Fruit fly (Drosophila melanogaster) whole organism, embryonic: Measurements from ENCODE around the gene CG32425.

Experiments used
- Atf3 ChIP-seq: fragments of 200-800 bp; sonication (Bioruptor generic); optimal IDR thresholded peaks from 3 replicates; lab custom pipeline; 2016; ENCODE audit warnings: missing biosample characterization, missing genetic modification characterization
- CG12391 ChIP-seq: fragments of 200-800 bp; sonication (Bioruptor generic); optimal IDR thresholded peaks from 3 replicates; lab custom pipeline; 2018; ENCODE audit warnings: missing biosample characterization, mild to moderate bottlenecking, missing genetic modification characterization, moderate library complexity
- CG12942 ChIP-seq: fragments of 200-800 bp; sonication (Bioruptor generic); optimal IDR thresholded peaks from 3 replicates; lab custom pipeline; 2016; ENCODE audit warnings: missing biosample characterization, missing genetic modification characterization
- CG13894 ChIP-seq: fragments of 200-800 bp; sonication (Bioruptor generic); optimal IDR thresholded peaks from 3 replicates; lab custom pipeline; 2018; ENCODE audit warnings: missing biosample characterization, mild to moderate bottlenecking, missing genetic modification characterization, moderate library complexity
- CG15514 ChIP-seq: fragments of 200-800 bp; sonication (Bioruptor generic); optimal IDR thresholded peaks from 3 replicates; lab custom pipeline; 2017; ENCODE audit warnings: missing biosample characterization, missing genetic modification characterization, mild to moderate bottlenecking, moderate library complexity, missing genetic modification reagents
- CG1602 ChIP-seq: fragments of 200-800 bp; sonication (Bioruptor generic); optimal IDR thresholded peaks from 3 replicates; lab custom pipeline; 2016; ENCODE audit warnings: missing biosample characterization, missing genetic modification characterization
- CG1647 ChIP-seq: fragments of 200-800 bp; sonication (Bioruptor generic); optimal IDR thresholded peaks from 3 replicates; lab custom pipeline; 2016; ENCODE audit warnings: missing biosample characterization, missing genetic modification characterization
- CG17612 ChIP-seq: fragments of 200-800 bp; sonication (Bioruptor generic); IDR thresholded peaks from 2 replicates; pipeline ENCODE4 v1.3.6; 2022; ENCODE audit warnings: missing biosample characterization, missing genetic modification characterization
- CG1792 ChIP-seq: fragments of 200-800 bp; sonication (Bioruptor generic); optimal IDR thresholded peaks from 2 replicates; lab custom pipeline; 2016; ENCODE audit warnings: missing biosample characterization, missing genetic modification characterization
- CG2120 ChIP-seq: fragments of 200-800 bp; sonication (Bioruptor generic); optimal IDR thresholded peaks from 3 replicates; lab custom pipeline; 2016; ENCODE audit warnings: missing biosample characterization, missing genetic modification characterization
- CG4360 ChIP-seq: fragments of 200-800 bp; sonication (Bioruptor generic); IDR thresholded peaks from 2 replicates; pipeline ENCODE4 v1.3.6; 2022; ENCODE audit warnings: missing biosample characterization, missing genetic modification characterization
- CG6813 ChIP-seq: fragments of 200-800 bp; sonication (Bioruptor generic); optimal IDR thresholded peaks from 2 replicates; lab custom pipeline; 2017; ENCODE audit warnings: missing biosample characterization, missing genetic modification characterization, mild to moderate bottlenecking, moderate library complexity, missing genetic modification reagents
- CG7271 ChIP-seq: fragments of 200-800 bp; sonication (Bioruptor generic); optimal IDR thresholded peaks from 2 replicates; lab custom pipeline; 2018; ENCODE audit warnings: missing biosample characterization, mild to moderate bottlenecking, missing genetic modification characterization, moderate library complexity
- CG7839 ChIP-seq: fragments of 200-800 bp; sonication (Bioruptor generic); optimal IDR thresholded peaks from 3 replicates; lab custom pipeline; 2018; ENCODE audit warnings: missing biosample characterization, mild to moderate bottlenecking, missing genetic modification characterization, moderate library complexity
- CG8281 ChIP-seq: fragments of 200-800 bp; sonication (Bioruptor generic); optimal IDR thresholded peaks from 2 replicates; lab custom pipeline; 2018; ENCODE audit warnings: missing biosample characterization, mild to moderate bottlenecking, missing genetic modification characterization, moderate library complexity
- CG9876 ChIP-seq: fragments of 200-800 bp; sonication (Bioruptor generic); optimal IDR thresholded peaks from 2 replicates; lab custom pipeline; 2016; ENCODE audit warnings: missing biosample characterization, missing genetic modification characterization
- Camta ChIP-seq: fragments of 200-800 bp; sonication (Bioruptor generic); optimal IDR thresholded peaks from 2 replicates; lab custom pipeline; 2016; ENCODE audit warnings: missing biosample characterization, missing genetic modification characterization
- CrebB ChIP-seq: fragments of 200-800 bp; sonication (Bioruptor generic); optimal IDR thresholded peaks from 3 replicates; lab custom pipeline; 2018; ENCODE audit warnings: missing biosample characterization, mild to moderate bottlenecking, missing genetic modification characterization
- Dbx ChIP-seq: fragments of 200-800 bp; sonication (Bioruptor generic); IDR thresholded peaks from 3 replicates; pipeline ENCODE4 v1.3.6; 2022; ENCODE audit warnings: missing biosample characterization, missing genetic modification characterization
- Dp ChIP-seq: fragments of 200-800 bp; sonication (Bioruptor generic); optimal IDR thresholded peaks from 2 replicates; lab custom pipeline; 2018; ENCODE audit warnings: missing biosample characterization, mild to moderate bottlenecking, missing genetic modification characterization, moderate library complexity
- E2f1 ChIP-seq: fragments of 200-800 bp; sonication (Bioruptor generic); IDR thresholded peaks from 2 replicates; pipeline ENCODE4 v1.3.6; 2022; ENCODE audit warnings: missing biosample characterization, missing genetic modification characterization
- Elba2 ChIP-seq: fragments of 200-800 bp; sonication (Bioruptor generic); optimal IDR thresholded peaks from 3 replicates; lab custom pipeline; 2016; ENCODE audit warnings: missing biosample characterization, missing genetic modification characterization
- HLH4C ChIP-seq: fragments of 200-800 bp; sonication (Bioruptor generic); IDR thresholded peaks from 3 replicates; pipeline ENCODE4 v1.3.6; 2022; ENCODE audit warnings: missing biosample characterization, missing genetic modification characterization; ENCODE audit not compliant: partially characterized antibody
- Mes4 ChIP-seq: fragments of 200-800 bp; sonication (Bioruptor generic); optimal IDR thresholded peaks from 2 replicates; lab custom pipeline; 2016; ENCODE audit warnings: missing biosample characterization, missing genetic modification characterization
- Neu2 ChIP-seq: fragments of 200-800 bp; sonication (Bioruptor generic); optimal IDR thresholded peaks from 3 replicates; lab custom pipeline; 2016; ENCODE audit warnings: missing biosample characterization, missing genetic modification characterization, borderline replicate concordance
- Oaz ChIP-seq: fragments of 200-800 bp; sonication (Bioruptor generic); IDR thresholded peaks from 2 replicates; pipeline ENCODE4 v1.3.6; 2022; ENCODE audit warnings: missing biosample characterization, missing genetic modification characterization
- Six4 ChIP-seq: fragments of 200-800 bp; sonication (Bioruptor generic); optimal IDR thresholded peaks from 2 replicates; lab custom pipeline; 2016; ENCODE audit warnings: missing biosample characterization, missing genetic modification characterization
- TFAM ChIP-seq: fragments of 200-800 bp; sonication (Bioruptor generic); optimal IDR thresholded peaks from 2 replicates; lab custom pipeline; 2017; ENCODE audit warnings: missing biosample characterization, missing genetic modification characterization, inconsistent platforms
- ase ChIP-seq: fragments of 200-800 bp; sonication (Bioruptor generic); IDR thresholded peaks from 3 replicates; pipeline ENCODE4 v1.3.6; 2022; ENCODE audit warnings: missing biosample characterization, missing genetic modification characterization
- az2 ChIP-seq: fragments of 200-800 bp; sonication (Bioruptor generic); optimal IDR thresholded peaks from 3 replicates; lab custom pipeline; 2016; ENCODE audit warnings: missing biosample characterization, missing genetic modification characterization
- chif ChIP-seq, 2 experiments: fragments of 200-800 bp; sonication (Bioruptor generic); optimal IDR thresholded peaks; 3 replicates each; lab custom pipeline; 2016; ENCODE audit warnings: missing biosample characterization in 2 of 2, missing genetic modification characterization in 2 of 2
- ci ChIP-seq: fragments of 200-800 bp; sonication (Bioruptor generic); IDR thresholded peaks from 3 replicates; pipeline ENCODE4 v1.3.6; 2022; ENCODE audit warnings: missing biosample characterization, missing genetic modification characterization
- exex ChIP-seq: fragments of 200-800 bp; sonication (Bioruptor generic); optimal IDR thresholded peaks from 4 replicates; lab custom pipeline; 2018; ENCODE audit warnings: missing biosample characterization, mild to moderate bottlenecking, missing genetic modification characterization, moderate library complexity
- fd102C ChIP-seq: fragments of 200-800 bp; sonication (Bioruptor generic); optimal IDR thresholded peaks from 2 replicates; lab custom pipeline; 2018; ENCODE audit warnings: missing biosample characterization, mild to moderate bottlenecking, missing genetic modification characterization, moderate library complexity
- fru ChIP-seq: fragments of >200 bp; optimal IDR thresholded peaks from 2 replicates; lab custom pipeline; 2017
- ftz-f1 ChIP-seq: fragments of 200-800 bp; sonication (Bioruptor generic); optimal IDR thresholded peaks from 2 replicates; lab custom pipeline; 2016; ENCODE audit warnings: missing biosample characterization, missing genetic modification characterization
- gfzf ChIP-seq: fragments of 200-800 bp; sonication (Bioruptor generic); optimal IDR thresholded peaks from 2 replicates; lab custom pipeline; 2016; ENCODE audit warnings: missing biosample characterization, mild to moderate bottlenecking, missing genetic modification characterization, moderate library complexity
- grau ChIP-seq: fragments of 200-800 bp; optimal IDR thresholded peaks from 3 replicates; lab custom pipeline; 2019; ENCODE audit warnings: missing biosample characterization, mild to moderate bottlenecking, missing genetic modification characterization, moderate library complexity
- gro ChIP-seq: fragments of 200-800 bp; sonication (Bioruptor generic); optimal IDR thresholded peaks from 2 replicates; lab custom pipeline; 2016; ENCODE audit warnings: missing biosample characterization, missing genetic modification characterization
- ham ChIP-seq: fragments of 200-800 bp; sonication (Bioruptor generic); IDR thresholded peaks from 2 replicates; pipeline ENCODE4 v1.3.6; 2022; ENCODE audit warnings: missing biosample characterization, missing genetic modification characterization
- lbe ChIP-seq: fragments of 200-800 bp; sonication (Bioruptor generic); optimal IDR thresholded peaks from 2 replicates; lab custom pipeline; 2016; ENCODE audit warnings: missing biosample characterization, mild to moderate bottlenecking, missing genetic modification characterization
- rib ChIP-seq: fragments of 200-800 bp; sonication (Bioruptor generic); IDR thresholded peaks from 2 replicates; pipeline ENCODE4 v1.3.6; 2022; ENCODE audit warnings: missing biosample characterization, missing genetic modification characterization
- salm ChIP-seq: fragments of 200-800 bp; sonication (Bioruptor generic); optimal IDR thresholded peaks from 2 replicates; lab custom pipeline; 2018; ENCODE audit warnings: missing biosample characterization, mild to moderate bottlenecking, missing genetic modification characterization
- seq ChIP-seq: fragments of 200-800 bp; sonication (Bioruptor generic); IDR thresholded peaks from 2 replicates; pipeline ENCODE4 v1.3.6; 2022; ENCODE audit warnings: missing biosample characterization, missing genetic modification characterization
- sna ChIP-seq: fragments of 200-800 bp; sonication (Bioruptor generic); IDR thresholded peaks from 2 replicates; pipeline ENCODE4 v1.3.6; 2022; ENCODE audit warnings: missing biosample characterization, missing genetic modification characterization; ENCODE audit not compliant: partially characterized antibody
- stwl ChIP-seq: fragments of 200-800 bp; sonication (Bioruptor generic); optimal IDR thresholded peaks from 3 replicates; lab custom pipeline; 2018; ENCODE audit warnings: missing biosample characterization, mild to moderate bottlenecking, missing genetic modification characterization, moderate library complexity
- sug ChIP-seq: fragments of 200-800 bp; optimal IDR thresholded peaks from 2 replicates; lab custom pipeline; 2019; ENCODE audit warnings: missing biosample characterization, mild to moderate bottlenecking, missing genetic modification characterization, moderate library complexity
- tio ChIP-seq: fragments of 200-800 bp; sonication (Bioruptor generic); optimal IDR thresholded peaks from 2 replicates; lab custom pipeline; 2017; ENCODE audit warnings: missing biosample characterization, missing genetic modification characterization, inconsistent platforms
- vnd ChIP-seq: fragments of 200-800 bp; sonication (Bioruptor generic); IDR thresholded peaks from 3 replicates; pipeline ENCODE4 v1.3.6; 2022; ENCODE audit warnings: missing biosample characterization, missing genetic modification characterization; ENCODE audit not compliant: partially characterized antibody
- yki ChIP-seq: fragments of >200 bp; optimal IDR thresholded peaks from 3 replicates; lab custom pipeline; 2018
- zf30C ChIP-seq: fragments of 200-800 bp; sonication (Bioruptor generic); optimal IDR thresholded peaks from 3 replicates; lab custom pipeline; 2018; ENCODE audit warnings: missing biosample characterization, mild to moderate bottlenecking, missing genetic modification characterization

Gene CG32425

DNA sequence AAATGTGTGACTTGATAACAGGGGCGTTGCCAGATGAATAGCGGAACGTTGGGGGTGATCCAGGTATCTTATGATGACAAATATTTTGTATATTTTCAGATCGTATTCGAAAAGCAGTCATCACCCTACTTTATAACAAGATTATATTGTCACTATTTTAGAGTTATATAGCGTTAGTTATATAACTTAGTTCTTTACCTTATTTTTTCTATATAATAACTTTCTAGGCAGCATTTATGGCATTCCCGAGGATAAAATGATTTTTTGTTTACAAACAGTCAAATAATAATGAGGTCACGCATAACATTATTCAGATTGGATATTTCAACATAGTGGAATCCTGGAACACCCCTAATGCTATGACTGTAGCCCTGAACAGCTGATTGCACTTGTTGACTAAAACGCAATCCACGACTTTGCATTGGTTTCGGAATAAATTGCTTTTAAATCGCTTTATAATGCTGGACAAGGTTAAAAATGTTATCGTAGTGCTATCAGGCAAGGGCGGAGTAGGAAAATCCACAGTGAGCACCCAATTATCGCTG lies 29.1 kb downstream of the CG32425 start, which contains the start of gene Nubp2 (continued):
- peak; percentile 74 for TF ChIP-seq lbe (GFP tag; lab: Kevin White, UChicago)
- TF ChIP-seq sug (tag; lab: Kevin White, UChicago) = peak; percentile 97
- TF ChIP-seq az2 (GFP tag; lab: Kevin White, UChicago) = peak; percentile 96
- peak; percentile 79 for TF ChIP-seq stwl (tag; lab: Kevin White, UChicago)
- TF ChIP-seq CrebB (tag; lab: Kevin White, UChicago) = peak; percentile 87
- TF ChIP-seq ham (GFP tag; lab: Robert Waterston, UW) = peak; percentile 73
- TF ChIP-seq grau (tag; lab: Kevin White, UChicago) = peak; percentile 96
- peak; percentile 98 for TF ChIP-seq CG2120 (GFP tag; lab: Kevin White, UChicago)
- no peak for TF ChIP-seq vnd (GFP tag; lab: Robert Waterston, UW)
- TF ChIP-seq exex (tag; lab: Kevin White, UChicago) = peak; percentile 89
- peak; percentile 92 for TF ChIP-seq CG1647 (GFP tag; lab: Kevin White, UChicago)
- peak; percentile 57 for TF ChIP-seq ftz-f1 (GFP tag; lab: Kevin White, UChicago)
- TF ChIP-seq CG13894 (tag; lab: Kevin White, UChicago) = peak; percentile 95
- no peak for TF ChIP-seq fru
- no peak; the same call in 1 of the 2 replicates for TF ChIP-seq CG4360
- TF ChIP-seq CG12942 = peak; percentile 96
- peak; percentile 88 for TF ChIP-seq ase (GFP tag; lab: Robert Waterston, UW)
- TF ChIP-seq rib = peak; percentile 89
- peak; percentile 90 for TF ChIP-seq Elba2 (GFP tag; lab: Kevin White, UChicago)
- TF ChIP-seq CG12391 (tag; lab: Kevin White, UChicago) = peak; percentile 98
- TF ChIP-seq sna = 0 out of 2 replicates have a peak, but pooled peaks have one; percentile 6
- TF ChIP-seq Neu2 = peak; percentile 65
- peak; percentile 87 for TF ChIP-seq CG1792 (GFP tag; lab: Kevin White, UChicago)
- peak; percentile 97 for TF ChIP-seq CG1602 (GFP tag; lab: Kevin White, UChicago)
- no peak for TF ChIP-seq HLH4C (GFP tag; lab: Robert Waterston, UW)
- peak; percentile 92 for TF ChIP-seq Atf3 (GFP tag; lab: Kevin White, UChicago)
- peak; percentile 92 for TF ChIP-seq E2f1 (GFP tag; lab: Robert Waterston, UW)
- TF ChIP-seq Camta (GFP tag; lab: Kevin White, UChicago) = peak; percentile 92
- peak; percentile 87 for TF ChIP-seq CG9876 (GFP tag; lab: Kevin White, UChicago)
- TF ChIP-seq ci (GFP tag; lab: Robert Waterston, UW) = peak; percentile 87
- peak; percentile 14 for TF ChIP-seq gfzf (GFP tag; lab: Kevin White, UChicago)
- TF ChIP-seq CG7271 (tag; lab: Kevin White, UChicago) = peak; percentile 78
- TF ChIP-seq salm = peak; percentile 84
- peak; percentile 91 to 96 for TF ChIP-seq chif (GFP tag; optimal IDR thresholded peaks at IDR 0.05; lab: Kevin White, UChicago)
- peak; percentile 95 for TF ChIP-seq Dbx
- TF ChIP-seq fd102C (GFP tag; lab: Kevin White, UChicago) = peak; percentile 53
- peak; percentile 84 for TF ChIP-seq CG17612 (GFP tag; lab: Robert Waterston, UW)
- TF ChIP-seq CG8281 (tag; lab: Kevin White, UChicago) = peak; percentile 85
- peak; percentile 4 for TF ChIP-seq zf30C (GFP tag; lab: Kevin White, UChicago)
- TF ChIP-seq TFAM = peak; percentile 68
- peak; percentile 96 for TF ChIP-seq CG7839 (tag; lab: Kevin White, UChicago)
- TF ChIP-seq Dp (GFP tag; lab: Kevin White, UChicago) = peak; percentile 33
- peak; percentile 87 for TF ChIP-seq Mes4 (GFP tag; lab: Kevin White, UChicago)
- TF ChIP-seq Oaz (GFP tag; lab: Robert Waterston, UW) = peak; percentile 88
- peak; percentile 1 for TF ChIP-seq yki (lab: Kevin White, UChicago)
- TF ChIP-seq CG15514 = peak; percentile 87
- peak; percentile 92 for TF ChIP-seq seq (GFP tag; lab: Robert Waterston, UW)
- TF ChIP-seq CG6813 (GFP tag; lab: Kevin White, UChicago) = peak; percentile 64
- TF ChIP-seq Six4 (GFP tag; lab: Kevin White, UChicago) = peak; percentile 91
- peak; percentile 91 for TF ChIP-seq gro
- peak; percentile 97 for TF ChIP-seq tio (GFP tag; lab: Kevin White, UChicago)
